Worm (Caenorhabditis elegans) whole organism, early embryonic: Measurements from ENCODE around the gene F54H5.3.

Source experiments
- B0310.2 ChIP-seq: sonication (generic microtip); optimal IDR thresholded peaks from 2 replicates; lab custom pipeline; 2016; ENCODE audit warnings: mild to moderate bottlenecking, missing genetic modification characterization, missing compliant biosample characterization
- F13C5.2 ChIP-seq: sonication (generic microtip); optimal IDR thresholded peaks from 2 replicates; lab custom pipeline; 2017; ENCODE audit warnings: mild to moderate bottlenecking, missing genetic modification characterization, inconsistent platforms, missing compliant biosample characterization
- aly-1 ChIP-seq: sonication (generic microtip); optimal IDR thresholded peaks from 2 replicates; lab custom pipeline; 2016; ENCODE audit warnings: missing genetic modification characterization, missing compliant biosample characterization
- ama-1 ChIP-seq: fragments of 150-350 bp; optimal IDR thresholded peaks from 2 replicates; lab custom pipeline; 2014
- ceh-13 ChIP-seq: fragments of 200-800 bp; sonication (Bioruptor generic); optimal IDR thresholded peaks from 2 replicates; lab custom pipeline; 2018; ENCODE audit warnings: mild to moderate bottlenecking, missing genetic modification characterization, missing compliant biosample characterization
- ceh-36 ChIP-seq: sonication (generic microtip); optimal IDR thresholded peaks from 2 replicates; lab custom pipeline; 2016; ENCODE audit warnings: missing genetic modification characterization, inconsistent platforms, missing compliant biosample characterization
- ets-7 ChIP-seq: sonication (generic microtip); optimal IDR thresholded peaks from 2 replicates; lab custom pipeline; 2016; ENCODE audit warnings: missing genotype, missing genetic modification characterization, missing compliant biosample characterization
- flt-1 ChIP-seq: fragments of 200-800 bp; sonication (Bioruptor generic); IDR thresholded peaks from 2 replicates; pipeline ENCODE4 v1.3.6; 2022; ENCODE audit warnings: missing genetic modification characterization, missing compliant biosample characterization
- hmbx-1 ChIP-seq: sonication (generic microtip); optimal IDR thresholded peaks from 2 replicates; lab custom pipeline; 2016; ENCODE audit warnings: mild to moderate bottlenecking, missing genetic modification characterization, missing compliant biosample characterization
- hmg-4 ChIP-seq: fragments of 200-800 bp; sonication (Bioruptor generic); optimal IDR thresholded peaks from 2 replicates; lab custom pipeline; 2018; ENCODE audit warnings: mild to moderate bottlenecking, missing genetic modification characterization, missing compliant biosample characterization
- hnd-1 ChIP-seq: sonication (generic microtip); optimal IDR thresholded peaks from 2 replicates; lab custom pipeline; 2016; ENCODE audit warnings: missing genetic modification characterization, missing compliant biosample characterization
- pes-1 ChIP-seq: fragments of 200-800 bp; sonication (Bioruptor generic); IDR thresholded peaks from 2 replicates; pipeline ENCODE4 v1.3.6; 2022; ENCODE audit warnings: missing genetic modification reagents, missing genetic modification characterization, missing compliant biosample characterization
- scrt-1 ChIP-seq: fragments of 200-800 bp; sonication (Bioruptor generic); IDR thresholded peaks from 2 replicates; pipeline ENCODE4 v1.3.6; 2022; ENCODE audit warnings: missing genetic modification characterization, missing compliant biosample characterization
- sea-1 ChIP-seq: fragments of 200-800 bp; sonication (Bioruptor generic); conservative IDR thresholded peaks from 2 replicates; pipeline ENCODE4 v1.3.6; 2022; ENCODE audit warnings: missing genetic modification characterization, missing compliant biosample characterization
- tbx-11 ChIP-seq: fragments of 200-800 bp; sonication (Bioruptor generic); IDR thresholded peaks from 2 replicates; pipeline ENCODE4 v1.3.6; 2022; ENCODE audit warnings: missing genetic modification characterization, missing compliant biosample characterization
- tbx-37 ChIP-seq: fragments of 200-800 bp; sonication (Bioruptor generic); conservative IDR thresholded peaks from 2 replicates; pipeline ENCODE4 v1.3.6; 2022; ENCODE audit warnings: missing genetic modification reagents, missing genetic modification characterization, missing compliant biosample characterization
- tra-4 ChIP-seq: sonication (generic microtip); optimal IDR thresholded peaks from 2 replicates; lab custom pipeline; 2017; ENCODE audit warnings: missing genetic modification characterization, missing compliant biosample characterization

Gene F54H5.3

ce11 chrII:6621886-6622285, at the start of gene F54H5.3:
Gene F54H5.3, plus strand, starts transcription at chrII:6622186.
- TF ChIP-seq tbx-37 (no peak), hnd-1 (tag; lab: Kevin White, UChicago) (no peak), hmbx-1 (no peak), ceh-13 (GFP tag; lab: Kevin White, UChicago) (no peak), ets-7 (tag; lab: Kevin White, UChicago) (no peak), tbx-11 (GFP tag; lab: Robert Waterston, UW) (no peak), B0310.2 (tag; lab: Kevin White, UChicago) (no peak), ceh-36 (tag; lab: Kevin White, UChicago) (no peak), aly-1 (tag; lab: Kevin White, UChicago) (no peak), flt-1 (GFP tag; lab: Robert Waterston, UW) (no peak), sea-1 (GFP tag; lab: Robert Waterston, UW) (no peak), hmg-4 (GFP tag; lab: Kevin White, UChicago) (no peak), F13C5.2 (tag; lab: Kevin White, UChicago) (no peak), tra-4 (tag; lab: Kevin White, UChicago) (no peak), pes-1 (no peak), scrt-1 (GFP tag; lab: Robert Waterston, UW) (no peak), ama-1 (lab: Kevin White, UChicago) (no peak)

- TF ChIP-seq scrt-1 (GFP tag; lab: Robert Waterston, UW) (no peak), ama-1 (lab: Kevin White, UChicago) (no peak), flt-1 (GFP tag; lab: Robert Waterston, UW) (no peak), sea-1 (GFP tag; lab: Robert Waterston, UW) (no peak)
Observed at ce11 chrII:6573677-6574076, 48.3 kb upstream of the F54H5.3 start, which contains the start of gene sra-28. Gene sra-28, minus strand, starts transcription at chrII:6573777.

ce11 chrII:6575647-6576046, 46.3 kb upstream of the F54H5.3 start, which contains the start of gene sra-29:
Gene sra-29, minus strand, starts transcription at chrII:6575747.
- no peak for TF ChIP-seq aly-1 (tag; lab: Kevin White, UChicago)
- no peak for TF ChIP-seq flt-1 (GFP tag; lab: Robert Waterston, UW)
- TF ChIP-seq sea-1 (GFP tag; lab: Robert Waterston, UW) = no peak
- TF ChIP-seq scrt-1 (GFP tag; lab: Robert Waterston, UW) = no peak
- no peak for TF ChIP-seq ets-7 (tag; lab: Kevin White, UChicago)
- TF ChIP-seq tra-4 (tag; lab: Kevin White, UChicago) = no peak
- no peak for TF ChIP-seq ama-1 (lab: Kevin White, UChicago)
- no peak for TF ChIP-seq ceh-13 (GFP tag; lab: Kevin White, UChicago)
- TF ChIP-seq hnd-1 (tag; lab: Kevin White, UChicago) = no peak
- TF ChIP-seq tbx-11 (GFP tag; lab: Robert Waterston, UW) = no peak
- TF ChIP-seq F13C5.2 (tag; lab: Kevin White, UChicago) = no peak
- no peak for TF ChIP-seq B0310.2 (tag; lab: Kevin White, UChicago)
- no peak for TF ChIP-seq pes-1
- TF ChIP-seq tbx-37 = no peak
- no peak for TF ChIP-seq ceh-36 (tag; lab: Kevin White, UChicago)
- TF ChIP-seq hmg-4 (GFP tag; lab: Kevin White, UChicago) = no peak
- no peak for TF ChIP-seq hmbx-1

DNA sequence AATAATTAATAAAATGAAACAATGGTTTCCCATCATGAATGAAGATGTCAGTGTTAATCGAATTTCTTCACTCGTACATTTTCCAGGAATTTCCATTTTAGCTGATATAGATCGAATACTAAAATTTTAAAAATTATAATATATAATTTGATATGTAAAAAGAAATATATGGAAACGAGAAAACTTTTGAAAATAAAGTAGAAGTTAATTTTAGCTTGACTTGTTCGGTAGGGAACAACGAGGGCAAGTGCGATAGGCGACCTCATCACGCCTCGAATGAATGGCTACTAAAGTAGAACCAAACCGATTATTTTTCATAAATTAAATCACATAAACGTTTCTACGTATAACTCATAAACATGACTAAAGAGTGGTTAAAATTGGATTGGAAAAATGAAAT, 43.6 kb upstream of the F54H5.3 start, which contains the start of gene sra-31:
Gene sra-31, minus strand, starts transcription at position 101 of the 400 bp plus-strand sequence.
- TF ChIP-seq hmbx-1 (no peak), tra-4 (tag; lab: Kevin White, UChicago) (no peak), tbx-37 (no peak), scrt-1 (GFP tag; lab: Robert Waterston, UW) (no peak), ets-7 (tag; lab: Kevin White, UChicago) (no peak), B0310.2 (tag; lab: Kevin White, UChicago) (no peak), pes-1 (no peak), ceh-13 (GFP tag; lab: Kevin White, UChicago) (no peak), ceh-36 (tag; lab: Kevin White, UChicago) (no peak), F13C5.2 (tag; lab: Kevin White, UChicago) (no peak), flt-1 (GFP tag; lab: Robert Waterston, UW) (no peak)

ce11 chrII:6581236-6581635, 40.8 kb upstream of the F54H5.3 start, which contains the start of gene C56C10.6:
Gene C56C10.6, minus strand, starts transcription at chrII:6581336.
- TF ChIP-seq tbx-11 (GFP tag; lab: Robert Waterston, UW) (no peak), hmg-4 (GFP tag; lab: Kevin White, UChicago) (no peak), ceh-36 (tag; lab: Kevin White, UChicago) (no peak), tra-4 (tag; lab: Kevin White, UChicago) (no peak), tbx-37 (no peak), pes-1 (no peak), hmbx-1 (no peak), F13C5.2 (tag; lab: Kevin White, UChicago) (no peak), ets-7 (tag; lab: Kevin White, UChicago) (no peak), aly-1 (tag; lab: Kevin White, UChicago) (no peak), flt-1 (GFP tag; lab: Robert Waterston, UW) (no peak), ceh-13 (GFP tag; lab: Kevin White, UChicago) (no peak), ama-1 (lab: Kevin White, UChicago) (no peak), B0310.2 (tag; lab: Kevin White, UChicago) (no peak), hnd-1 (tag; lab: Kevin White, UChicago) (no peak), sea-1 (GFP tag; lab: Robert Waterston, UW) (no peak), scrt-1 (GFP tag; lab: Robert Waterston, UW) (no peak)

DNA sequence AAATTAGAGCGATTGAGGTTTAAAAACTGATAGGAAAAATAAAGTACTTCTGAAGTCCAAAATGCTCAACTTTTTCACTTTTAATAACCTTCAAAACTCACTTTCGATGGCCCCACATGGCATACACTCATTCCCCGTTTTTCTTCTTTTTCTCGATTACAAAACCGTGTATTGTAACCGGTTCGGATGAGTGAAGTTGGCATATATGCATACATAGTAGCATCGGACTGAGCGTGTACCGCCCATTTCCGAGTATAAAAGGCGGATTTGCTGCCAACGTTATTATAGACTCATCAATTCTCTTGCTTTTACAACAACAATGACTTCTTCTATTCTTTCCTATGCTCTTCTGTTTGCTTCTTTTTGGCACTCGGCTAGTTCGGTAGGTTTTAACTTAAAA, 39.2 kb upstream of the F54H5.3 start, which contains the start of gene C56C10.4:
Gene C56C10.4, plus strand, starts transcription at position 301 of the 400 bp plus-strand sequence.
- TF ChIP-seq ets-7 (tag; lab: Kevin White, UChicago) (no peak), aly-1 (tag; lab: Kevin White, UChicago) (no peak), ama-1 (lab: Kevin White, UChicago) (no peak), scrt-1 (GFP tag; lab: Robert Waterston, UW) (no peak), hmg-4 (GFP tag; lab: Kevin White, UChicago) (no peak), tra-4 (tag; lab: Kevin White, UChicago) (no peak), hnd-1 (tag; lab: Kevin White, UChicago) (no peak), flt-1 (GFP tag; lab: Robert Waterston, UW) (no peak)
